Worm (Caenorhabditis elegans): ENCODE results near the gene cyk-4.
"Not testable (repeated sequence)": the region's sequence is repeated elsewhere in the genome, so short reads cannot be mapped to it uniquely, and the experiment has no call there.

cyk-4 gene

DNA sequence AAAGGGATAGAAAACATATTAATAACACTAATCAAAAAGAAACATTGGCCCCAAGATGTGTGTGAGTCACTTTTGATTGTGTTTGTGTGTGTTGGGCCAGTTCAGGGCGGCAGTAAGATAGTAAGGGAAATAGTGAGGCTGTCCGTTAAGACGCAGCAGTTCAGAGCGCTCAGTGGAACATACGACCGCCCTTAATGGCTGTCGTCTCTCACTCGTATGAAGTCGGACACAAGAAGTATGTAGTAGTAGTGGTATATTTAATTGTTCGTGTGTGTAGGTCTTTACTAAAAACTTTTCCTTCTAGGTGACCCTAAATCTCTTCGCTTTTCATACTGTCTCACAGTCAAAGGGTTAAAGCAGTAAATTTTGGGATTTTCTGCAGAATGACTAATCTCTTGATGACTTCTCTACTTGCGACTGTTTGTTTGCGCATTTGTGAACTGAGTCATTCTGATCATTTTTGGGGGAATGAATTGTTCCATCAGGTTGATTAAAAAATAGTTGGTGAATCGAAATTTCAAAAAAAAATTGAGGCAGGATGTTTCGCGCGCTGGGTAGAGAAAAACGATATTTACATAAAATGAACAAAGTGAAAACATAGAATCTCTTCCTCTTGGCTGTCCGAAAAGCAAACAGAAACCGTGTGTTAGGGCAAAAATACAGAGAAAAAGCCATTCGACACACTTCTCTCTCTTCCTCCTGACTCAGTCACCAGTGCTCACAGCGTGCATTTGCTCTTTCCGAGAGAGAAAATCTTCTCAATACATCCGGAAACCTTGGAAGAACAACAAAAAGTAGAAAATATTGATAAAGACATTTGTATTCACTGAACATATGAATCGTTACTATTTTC is 7.5 kb downstream of the cyk-4 start:
- TF ChIP-seq ref-1 (GFP tag; conservative IDR thresholded peaks at IDR 0.05) (no peak), cog-1 (tag; optimal IDR thresholded peaks at IDR 0.05) (no peak), T22C8.4 (GFP tag; IDR thresholded peaks at IDR 0.05) (no peak), ztf-29 (GFP tag; IDR thresholded peaks at IDR 0.05) (no peak), flt-1 (GFP tag; IDR thresholded peaks at IDR 0.05) (no peak), ztf-23 (GFP tag; IDR thresholded peaks at IDR 0.05) (no peak), klf-2 (GFP tag; conservative IDR thresholded peaks at IDR 0.05) (no peak), med-1 (GFP tag; optimal IDR thresholded peaks at IDR 0.05; ENCODE audit: insufficient read depth) (no peak), tab-1 (GFP tag; IDR thresholded peaks at IDR 0.05) (no peak)

DNA sequence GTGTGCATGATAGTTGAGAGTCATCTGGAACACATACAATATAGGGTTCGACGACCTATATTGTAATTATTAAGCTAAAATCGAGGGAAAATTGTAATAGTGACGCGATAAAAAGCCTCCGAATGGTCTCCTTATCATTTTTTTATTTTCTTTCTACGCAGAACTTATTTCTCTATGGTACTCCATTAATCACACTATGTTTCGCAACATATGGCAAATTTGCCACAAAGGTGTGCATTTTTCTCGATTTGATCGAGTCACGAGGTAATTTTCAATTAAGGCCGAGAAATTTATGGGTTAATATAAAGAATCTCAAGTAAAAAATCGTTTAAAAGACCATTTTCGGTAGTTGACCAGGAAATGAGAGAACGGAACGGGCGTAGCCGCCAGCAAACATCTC is 9.0 kb downstream of the cyk-4 start, which contains the start of gene dbn-1:
dbn-1 (minus strand) TSS at position 24 of the 400 bp plus-strand sequence.
- TF ChIP-seq flt-1 (GFP tag; IDR thresholded peaks at IDR 0.05) (no peak), klf-2 (GFP tag; conservative IDR thresholded peaks at IDR 0.05) (no peak), med-1 (GFP tag; optimal IDR thresholded peaks at IDR 0.05; ENCODE audit: insufficient read depth) (no peak), ztf-23 (GFP tag; IDR thresholded peaks at IDR 0.05) (no peak), cog-1 (tag; optimal IDR thresholded peaks at IDR 0.05) (no peak), tab-1 (GFP tag; IDR thresholded peaks at IDR 0.05) (no peak), ref-1 (GFP tag; conservative IDR thresholded peaks at IDR 0.05) (no peak), T22C8.4 (GFP tag; IDR thresholded peaks at IDR 0.05) (no peak), ztf-29 (GFP tag; IDR thresholded peaks at IDR 0.05) (no peak)

DNA sequence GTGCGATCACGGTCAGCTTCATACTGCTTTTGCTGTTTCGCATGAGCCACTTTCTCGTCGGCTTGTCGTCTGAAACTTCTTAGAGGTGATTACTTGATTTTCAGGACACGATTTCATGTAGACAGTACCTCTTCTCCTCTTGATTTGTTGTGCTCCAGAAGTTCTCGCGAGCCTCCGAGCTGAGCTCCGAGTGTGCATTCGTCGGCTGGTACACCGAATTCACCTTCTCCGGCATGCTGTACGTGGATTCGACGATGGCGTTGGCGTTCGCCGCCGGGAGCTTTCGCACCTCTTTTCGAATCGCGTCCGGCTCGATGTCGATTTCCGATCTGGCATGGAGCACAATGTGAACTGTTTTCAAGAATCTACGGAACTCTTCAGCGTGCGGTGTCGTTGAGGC is 10.0 kb downstream of the cyk-4 start:
- TF ChIP-seq T22C8.4 (GFP tag; IDR thresholded peaks at IDR 0.05) (no peak), tab-1 (GFP tag; IDR thresholded peaks at IDR 0.05) (no peak), flt-1 (GFP tag; IDR thresholded peaks at IDR 0.05) (no peak), ztf-23 (GFP tag; IDR thresholded peaks at IDR 0.05) (no peak), cog-1 (tag; optimal IDR thresholded peaks at IDR 0.05) (no peak), ztf-29 (GFP tag; IDR thresholded peaks at IDR 0.05) (no peak), klf-2 (GFP tag; conservative IDR thresholded peaks at IDR 0.05) (no peak), ref-1 (GFP tag; conservative IDR thresholded peaks at IDR 0.05) (no peak)

DNA sequence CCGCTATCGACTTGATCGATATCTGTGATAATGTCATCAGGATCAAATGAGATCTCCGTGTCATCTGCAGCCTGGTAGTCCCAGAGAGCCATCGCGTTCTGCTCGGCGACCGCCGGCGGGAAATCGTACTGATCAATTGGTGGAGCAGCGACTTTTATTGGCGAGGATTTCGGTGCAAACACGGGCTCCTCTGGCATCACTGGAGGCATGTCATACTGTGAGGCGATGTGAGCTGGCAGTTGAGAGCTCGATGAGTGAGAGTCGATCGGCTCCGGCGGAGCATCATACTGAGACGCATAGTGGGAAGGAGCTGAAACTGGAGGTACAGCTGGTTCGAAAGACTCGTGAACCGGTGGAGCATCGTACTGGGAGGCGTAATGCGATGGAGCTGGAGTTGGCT is 11.3 kb downstream of the cyk-4 start:
- TF ChIP-seq tab-1 (GFP tag; IDR thresholded peaks at IDR 0.05) (no peak), ztf-23 (GFP tag; IDR thresholded peaks at IDR 0.05) (no peak), T22C8.4 (GFP tag; IDR thresholded peaks at IDR 0.05) (no peak), klf-2 (GFP tag; conservative IDR thresholded peaks at IDR 0.05) (no peak), cog-1 (tag; optimal IDR thresholded peaks at IDR 0.05) (no peak), ztf-29 (GFP tag; IDR thresholded peaks at IDR 0.05) (no peak), med-1 (GFP tag; optimal IDR thresholded peaks at IDR 0.05; ENCODE audit: insufficient read depth) (no peak), ref-1 (GFP tag; conservative IDR thresholded peaks at IDR 0.05) (no peak), flt-1 (GFP tag; IDR thresholded peaks at IDR 0.05) (no peak)

DNA sequence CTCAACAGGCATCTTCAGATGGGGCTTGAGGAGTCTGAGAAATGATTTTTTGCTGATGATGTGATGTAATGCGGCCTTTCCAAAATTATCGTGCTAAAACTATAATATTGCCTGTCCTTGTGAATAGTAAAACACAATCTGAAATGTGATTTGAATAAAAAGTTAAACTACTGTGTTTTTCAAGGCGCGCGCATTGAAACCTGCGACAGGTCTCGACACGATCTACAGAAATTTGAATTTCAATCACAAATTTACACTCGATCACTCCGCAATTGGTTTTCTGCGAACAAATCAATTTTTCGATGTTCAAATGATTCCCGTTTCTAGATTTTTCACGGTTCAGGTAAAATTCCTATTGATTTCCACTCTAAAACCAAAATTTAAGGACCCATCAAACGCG is 15.3 kb downstream of the cyk-4 start, which contains the start of gene toca-2:
toca-2 (plus strand) TSS at position 208 of the 400 bp plus-strand sequence.
- TF ChIP-seq klf-2 (GFP tag; conservative IDR thresholded peaks at IDR 0.05): no peak
- TF ChIP-seq cog-1 (tag; optimal IDR thresholded peaks at IDR 0.05): no peak
- no peak for TF ChIP-seq ztf-29 (GFP tag; IDR thresholded peaks at IDR 0.05)
- TF ChIP-seq ztf-23 (GFP tag; IDR thresholded peaks at IDR 0.05): no peak
- no peak for TF ChIP-seq T22C8.4 (GFP tag; IDR thresholded peaks at IDR 0.05)
- no peak for TF ChIP-seq tab-1 (GFP tag; IDR thresholded peaks at IDR 0.05)
- no peak for TF ChIP-seq ref-1 (GFP tag; conservative IDR thresholded peaks at IDR 0.05)
- no peak for TF ChIP-seq med-1 (GFP tag; optimal IDR thresholded peaks at IDR 0.05; ENCODE audit: insufficient read depth)
- TF ChIP-seq flt-1 (GFP tag; IDR thresholded peaks at IDR 0.05): no peak

DNA sequence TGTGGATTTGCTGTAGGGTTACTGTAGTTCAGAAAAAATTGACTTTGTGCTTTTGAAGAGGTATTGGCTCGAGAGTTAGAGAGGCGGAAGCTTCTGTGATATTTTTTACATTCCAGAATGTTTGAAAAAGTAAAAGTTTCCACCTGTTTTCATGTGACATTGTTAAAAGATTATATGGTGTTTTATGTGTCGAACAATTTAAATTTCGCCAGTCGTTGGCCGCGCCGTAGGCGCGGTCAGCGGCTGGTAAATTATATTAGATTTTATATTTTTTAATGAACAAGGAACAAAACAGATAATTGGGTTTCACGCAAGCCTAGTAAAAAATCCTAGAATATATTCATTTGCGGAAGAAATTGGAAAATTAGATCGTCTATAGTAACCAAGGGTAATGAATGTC is 19.9 kb downstream of the cyk-4 start, which contains the start of gene mlc-7:
mlc-7 (plus strand) TSS at position 301 of the 400 bp plus-strand sequence.
- not testable (repeated sequence) for TF ChIP-seq ztf-23 (GFP tag; IDR thresholded peaks at IDR 0.05); tab-1 (GFP tag; IDR thresholded peaks at IDR 0.05); klf-2 (GFP tag; conservative IDR thresholded peaks at IDR 0.05)

DNA sequence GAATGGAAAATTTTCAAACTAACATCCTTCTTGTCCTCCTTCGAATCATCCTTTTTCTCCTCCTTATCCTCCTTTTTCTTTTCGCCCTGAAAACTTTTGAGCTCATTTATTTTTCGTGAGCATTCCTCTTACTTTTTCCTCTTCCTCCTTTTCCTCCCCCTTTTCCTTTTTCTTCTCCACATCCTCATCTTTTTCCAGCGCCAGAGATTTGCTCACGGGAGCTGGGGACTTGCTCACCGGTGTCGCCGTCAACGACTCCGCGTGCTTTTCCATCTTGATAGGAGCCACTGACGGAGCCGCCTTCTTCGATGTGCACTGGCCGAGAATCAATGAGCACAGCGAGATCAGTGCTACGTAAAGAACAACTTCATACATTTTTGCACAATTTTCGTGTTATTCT is 22.7 kb downstream of the cyk-4 start, which contains the start of gene K08E3.2:
K08E3.2 (minus strand) TSS at position 375 of the 400 bp plus-strand sequence.
- TF ChIP-seq tab-1 (GFP tag; IDR thresholded peaks at IDR 0.05): no peak
- TF ChIP-seq ztf-29 (GFP tag; IDR thresholded peaks at IDR 0.05): no peak
- no peak for TF ChIP-seq med-1 (GFP tag; optimal IDR thresholded peaks at IDR 0.05; ENCODE audit: insufficient read depth)
- no peak for TF ChIP-seq cog-1 (tag; optimal IDR thresholded peaks at IDR 0.05)
- TF ChIP-seq klf-2 (GFP tag; conservative IDR thresholded peaks at IDR 0.05): no peak
- TF ChIP-seq flt-1 (GFP tag; IDR thresholded peaks at IDR 0.05): no peak
- TF ChIP-seq T22C8.4 (GFP tag; IDR thresholded peaks at IDR 0.05): no peak
- TF ChIP-seq ref-1 (GFP tag; conservative IDR thresholded peaks at IDR 0.05): no peak
- TF ChIP-seq ztf-23 (GFP tag; IDR thresholded peaks at IDR 0.05): no peak

DNA sequence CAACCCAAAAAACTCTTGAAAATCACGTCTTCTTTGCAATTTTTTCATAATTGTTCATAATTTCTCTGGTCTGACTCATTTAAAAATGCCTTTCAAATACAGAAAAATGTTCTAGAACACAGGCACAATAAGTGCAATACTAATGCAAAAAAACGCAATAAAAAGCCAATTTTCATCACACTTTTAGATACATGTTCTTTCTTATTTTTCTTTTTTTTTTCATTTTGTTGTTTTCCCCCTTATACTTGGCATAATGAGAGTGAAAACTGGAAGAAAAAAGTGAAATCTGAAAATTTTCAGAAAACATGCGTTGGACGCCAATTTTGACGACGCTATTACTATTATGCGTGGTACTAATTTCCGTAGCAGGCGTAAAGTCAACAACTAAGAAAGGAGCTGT is 27.1 kb downstream of the cyk-4 start, which contains the start of gene tyr-2:
tyr-2 (plus strand) TSS at position 301 of the 400 bp plus-strand sequence.
- TF ChIP-seq flt-1 (GFP tag; IDR thresholded peaks at IDR 0.05) (no peak), tab-1 (GFP tag; IDR thresholded peaks at IDR 0.05) (no peak), cog-1 (tag; optimal IDR thresholded peaks at IDR 0.05) (no peak), med-1 (GFP tag; optimal IDR thresholded peaks at IDR 0.05; ENCODE audit: insufficient read depth) (no peak), ref-1 (GFP tag; conservative IDR thresholded peaks at IDR 0.05) (no peak)

DNA sequence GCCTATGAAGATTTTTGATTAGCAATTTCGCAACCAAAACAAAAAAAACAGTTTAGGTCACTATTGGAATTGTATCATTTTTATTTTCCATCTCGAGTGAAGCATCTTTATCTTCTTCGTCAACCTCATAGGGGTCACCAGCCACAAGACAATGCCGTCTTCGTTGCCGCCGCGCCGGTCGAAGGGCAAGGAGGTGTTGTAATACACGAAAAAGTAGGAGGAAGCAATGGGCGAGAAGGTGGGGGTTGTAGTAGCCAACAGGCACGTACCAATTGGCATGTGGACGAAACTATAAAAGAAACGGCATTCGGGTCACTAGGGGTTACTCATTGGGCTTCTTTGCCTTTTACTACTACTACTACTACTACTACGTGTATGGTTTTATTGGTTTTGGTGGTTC is 29.0 kb downstream of the cyk-4 start:
- TF ChIP-seq med-1 (GFP tag; optimal IDR thresholded peaks at IDR 0.05; ENCODE audit: insufficient read depth) (no peak), ztf-23 (GFP tag; IDR thresholded peaks at IDR 0.05) (no peak), flt-1 (GFP tag; IDR thresholded peaks at IDR 0.05) (no peak), cog-1 (tag; optimal IDR thresholded peaks at IDR 0.05) (no peak), T22C8.4 (GFP tag; IDR thresholded peaks at IDR 0.05) (no peak), klf-2 (GFP tag; conservative IDR thresholded peaks at IDR 0.05) (no peak), ref-1 (GFP tag; conservative IDR thresholded peaks at IDR 0.05) (no peak), tab-1 (GFP tag; IDR thresholded peaks at IDR 0.05) (no peak), ztf-29 (GFP tag; IDR thresholded peaks at IDR 0.05) (no peak)

Data from whole organism, midembryonic.